Worm (Caenorhabditis elegans) whole organism, mixed stage, embryonic: ENCODE data around the gene srx-77.

Experiments
- blmp-1 ChIP-seq: fragments of 150-350 bp; optimal IDR thresholded peaks from 2 replicates; lab custom pipeline; 2014; ENCODE audit warnings: missing biosample characterization, missing genetic modification characterization
- mep-1 ChIP-seq: fragments of 150-350 bp; optimal IDR thresholded peaks from 2 replicates; lab custom pipeline; 2017; ENCODE audit warnings: missing biosample characterization, missing genetic modification reagents, missing genetic modification characterization, inconsistent platforms
- pha-4 ChIP-seq: fragments of 150-350 bp; optimal IDR thresholded peaks from 2 replicates; lab custom pipeline; 2018; ENCODE audit warnings: missing biosample characterization, missing genetic modification reagents, missing genetic modification characterization
- snpc-4 ChIP-seq: fragments of 150-350 bp; optimal IDR thresholded peaks from 2 replicates; lab custom pipeline; 2014; ENCODE audit warnings: missing biosample characterization, missing genetic modification characterization

- TF ChIP-seq pha-4 (tag; lab: Kevin White, UChicago), result no peak
- TF ChIP-seq snpc-4 (tag; lab: Kevin White, UChicago), result no peak
- TF ChIP-seq mep-1 (tag; lab: Kevin White, UChicago), result no peak
- no peak for TF ChIP-seq blmp-1 (tag; lab: Kevin White, UChicago)
These were observed 24.1 kb upstream of the srx-77 start, which contains the start of gene cpg-8 for ce11 chrV:4692382-4693281.
